Worm (Caenorhabditis elegans) whole organism, midembryonic: Measurements from ENCODE around the gene taf-6.1.

Experiments
- flt-1 ChIP-seq: fragments of 200-800 bp; sonication (Bioruptor generic); IDR thresholded peaks from 2 replicates; pipeline ENCODE4 v1.3.6; 2022; ENCODE audit warnings: missing genetic modification characterization, missing compliant biosample characterization
- med-1 ChIP-seq: sonication (generic microtip); optimal IDR thresholded peaks from 2 replicates; lab custom pipeline; 2017; ENCODE audit warnings: missing genetic modification characterization, mild to moderate bottlenecking, missing compliant biosample characterization, antibody characterized with exemption, missing genetic modification reagents; ENCODE audit not compliant: insufficient read depth
- ref-1 ChIP-seq: fragments of 200-800 bp; sonication (Bioruptor generic); conservative IDR thresholded peaks from 2 replicates; pipeline ENCODE4 v1.3.6; 2022; ENCODE audit warnings: missing genetic modification reagents, missing genetic modification characterization, missing compliant biosample characterization
- ztf-23 ChIP-seq: fragments of 200-800 bp; sonication (Bioruptor generic); IDR thresholded peaks from 2 replicates; pipeline ENCODE4 v1.3.6; 2022; ENCODE audit warnings: missing genetic modification reagents, missing genetic modification characterization, missing compliant biosample characterization

DNA sequence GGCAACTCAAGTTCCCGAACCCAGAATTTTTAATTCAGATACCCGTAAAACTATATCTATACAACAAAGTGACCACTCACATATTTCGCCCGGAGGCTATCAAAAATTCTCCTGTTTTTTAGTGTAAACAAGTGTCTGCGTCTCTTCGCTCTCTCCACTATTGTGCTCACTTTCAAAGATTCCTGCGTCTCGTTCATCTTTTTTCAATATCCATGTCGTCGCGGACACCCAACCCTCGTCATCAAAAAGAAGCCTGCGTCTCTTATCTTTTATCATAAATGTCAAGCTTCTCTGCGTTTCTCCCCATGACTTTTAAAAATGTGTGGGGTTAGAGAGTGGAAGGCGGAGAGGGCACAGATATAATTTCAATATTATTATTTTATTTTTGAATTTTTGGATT lies 42.9 kb upstream of the taf-6.1 start:
- TF ChIP-seq med-1 (GFP tag; lab: Kevin White, UChicago) (no peak), ztf-23 (GFP tag; lab: Robert Waterston, UW) (no peak), ref-1 (no peak), flt-1 (no peak)
